Worm (Caenorhabditis elegans): ENCODE results near the gene F44E7.4.

F44E7.4 gene

ce11 chrV:5798132-5798531 lies 21.4 kb upstream of the F44E7.4 start, which contains the start of gene nstp-3:
TSS of gene nstp-3 (minus strand) at chrV:5798232.
- peak; percentile 52 for TF ChIP-seq aha-1 (tag)
- no peak for TF ChIP-seq hlh-11 (tag; optimal IDR thresholded peaks at IDR 0.05)
- no peak for TF ChIP-seq nhr-76 (tag; optimal IDR thresholded peaks at IDR 0.05)
- TF ChIP-seq nhr-77 (tag; optimal IDR thresholded peaks at IDR 0.05) = no peak

ce11 chrV:5792031-5792430 lies 15.3 kb upstream of the F44E7.4 start, which contains the start of gene ZC250.2:
TSS of gene ZC250.2 (plus strand) at chrV:5792331.
- no peak for TF ChIP-seq pha-4 (GFP tag; IDR thresholded peaks at IDR 0.05)
- no peak for TF ChIP-seq pha-4 (tag; optimal IDR thresholded peaks at IDR 0.05)
- no peak for TF ChIP-seq zag-1 (tag; optimal IDR thresholded peaks at IDR 0.05)
- TF ChIP-seq D1046.2 (GFP tag; IDR thresholded peaks at IDR 0.05) = no peak
- TF ChIP-seq unc-130 (GFP tag; optimal IDR thresholded peaks at IDR 0.05) = no peak
- no peak for TF ChIP-seq unc-62 (GFP tag; optimal IDR thresholded peaks at IDR 0.05 in 1 of 2)
- no peak for TF ChIP-seq unc-62 (tag; optimal IDR thresholded peaks at IDR 0.05)
- no peak for TF ChIP-seq pqm-1 (tag; optimal IDR thresholded peaks at IDR 0.05)

ce11 chrV:5790497-5791280 lies 13.9 kb upstream of the F44E7.4 start, which contains the start of the genes nhr-142 and F44E7.9:
TSS of gene nhr-142 (minus strand) at chrV:5790553.
TSS of gene F44E7.9 (plus strand) at chrV:5791230.
- no peak for TF ChIP-seq ceh-82 (tag; optimal IDR thresholded peaks at IDR 0.05)
- no peak for TF ChIP-seq Y5F2A.4 (GFP tag; optimal IDR thresholded peaks at IDR 0.05)
- TF ChIP-seq daf-19 (GFP tag; conservative IDR thresholded peaks at IDR 0.05) = no peak
- no peak for TF ChIP-seq dmd-8 (GFP tag; IDR thresholded peaks at IDR 0.05)
- TF ChIP-seq cey-2 (tag; optimal IDR thresholded peaks at IDR 0.05; ENCODE audit: borderline replicate concordance, insufficient read depth) = no peak
- 0 out of 2 replicates have a peak, but pooled peaks have one; percentile 31 for TF ChIP-seq mxl-2 (GFP tag; conservative IDR thresholded peaks at IDR 0.05)
- TF ChIP-seq sdz-12 (GFP tag; optimal IDR thresholded peaks at IDR 0.05) = no peak
- no peak for TF ChIP-seq ZK546.5 (tag; optimal IDR thresholded peaks at IDR 0.05)
- TF ChIP-seq D1046.2 (GFP tag; IDR thresholded peaks at IDR 0.05) = no peak
- TF ChIP-seq Y105C5A.15 (GFP tag; IDR thresholded peaks at IDR 0.05) = no peak
- TF ChIP-seq zip-11 (GFP tag; IDR thresholded peaks at IDR 0.05) = no peak
- TF ChIP-seq mdl-1 (tag; optimal IDR thresholded peaks at IDR 0.05) = peak in 1 of 2 experiments; percentile 32
- TF ChIP-seq snpc-1.2 (GFP tag; IDR thresholded peaks at IDR 0.05) = peak; percentile 66
- peak; percentile 4 for TF ChIP-seq fkh-10 (GFP tag; optimal IDR thresholded peaks at IDR 0.05)
- peak; percentile 71 for TF ChIP-seq nhr-48 (tag; optimal IDR thresholded peaks at IDR 0.05)
- no peak for TF ChIP-seq egl-27 (tag; optimal IDR thresholded peaks at IDR 0.05)
- peak; percentile 82 for TF ChIP-seq hmg-1.1 (GFP tag; IDR thresholded peaks at IDR 0.05)
- peak; percentile 21 for TF ChIP-seq jun-1 (tag; optimal IDR thresholded peaks at IDR 0.05)
- TF ChIP-seq lin-1 (GFP tag; IDR thresholded peaks at IDR 0.05) = 0 out of 2 replicates have a peak, but pooled peaks have one; percentile 41
- TF ChIP-seq F10B5.3 (tag; optimal IDR thresholded peaks at IDR 0.05) = no peak
- TF ChIP-seq Y48G9A.11 (GFP tag; IDR thresholded peaks at IDR 0.05) = peak; percentile 47; the same call in 1 of the 2 replicates
- TF ChIP-seq R02D3.7 (tag; optimal IDR thresholded peaks at IDR 0.05) = no peak
- peak; percentile 80 for TF ChIP-seq lin-13 (GFP tag; optimal IDR thresholded peaks at IDR 0.05)
- TF ChIP-seq T20F7.1 (GFP tag; optimal IDR thresholded peaks at IDR 0.05) = peak; percentile 83
- TF ChIP-seq spr-1 (tag; optimal IDR thresholded peaks at IDR 0.05) = peak; percentile 83
- TF ChIP-seq tra-1 (GFP tag; IDR thresholded peaks at IDR 0.05) = peak; percentile 58
- TF ChIP-seq nhr-25 (tag; optimal IDR thresholded peaks at IDR 0.05; ENCODE audit: borderline replicate concordance, insufficient read depth) = no peak
- peak; percentile 70; the same call in 1 of the 2 replicates for TF ChIP-seq dmd-9 (GFP tag; IDR thresholded peaks at IDR 0.05)
- no peak for TF ChIP-seq mdt-29 (GFP tag; IDR thresholded peaks at IDR 0.05)
- TF ChIP-seq ZK337.2 (GFP tag; IDR thresholded peaks at IDR 0.05) = peak; percentile 39; the same call in 1 of the 2 replicates
- no peak for TF ChIP-seq ceh-28 (tag; optimal IDR thresholded peaks at IDR 0.05)
- no peak for TF ChIP-seq ztf-11 (tag; optimal IDR thresholded peaks at IDR 0.05)
- peak; percentile 75 for TF ChIP-seq unc-130 (GFP tag; optimal IDR thresholded peaks at IDR 0.05)
- peak; percentile 87 for TF ChIP-seq lin-38 (GFP tag; IDR thresholded peaks at IDR 0.05)
- no peak for TF ChIP-seq F26F4.8 (GFP tag; conservative IDR thresholded peaks at IDR 0.05)
- TF ChIP-seq mxl-3 (GFP tag; optimal IDR thresholded peaks at IDR 0.05) = no peak
- no peak for TF ChIP-seq lim-7 (GFP tag; IDR thresholded peaks at IDR 0.05)
